Worm (Caenorhabditis elegans): ENCODE results near the gene vha-2.

The vha-2 gene

ce11 chrIII:9825073-9825828 lies 43.3 kb downstream of the vha-2 start, which contains the start of gene ZK632.9 (continued):
- peak; percentile 63 for TF ChIP-seq nhr-28 (tag; optimal IDR thresholded peaks at IDR 0.05)
- no peak for TF ChIP-seq ama-1 (optimal IDR thresholded peaks at IDR 0.05)
- no peak for TF ChIP-seq ctbp-1 (GFP tag; IDR thresholded peaks at IDR 0.05)
- no peak for TF ChIP-seq lsy-2 (tag; optimal IDR thresholded peaks at IDR 0.05)
- peak; percentile 54 for TF ChIP-seq egl-43 (GFP tag; IDR thresholded peaks at IDR 0.05)
- no peak for TF ChIP-seq mxl-2 (GFP tag; conservative IDR thresholded peaks at IDR 0.05)
- 0 out of 2 replicates have a peak, but pooled peaks have one; percentile 34 for TF ChIP-seq snpc-1.2 (GFP tag; IDR thresholded peaks at IDR 0.05)
- peak; percentile 26 for TF ChIP-seq ceh-28 (tag; optimal IDR thresholded peaks at IDR 0.05)
- TF ChIP-seq D1046.2 (GFP tag; IDR thresholded peaks at IDR 0.05): no peak
- TF ChIP-seq nhr-237 (tag; optimal IDR thresholded peaks at IDR 0.05): no peak
- TF ChIP-seq mxl-3 (GFP tag; optimal IDR thresholded peaks at IDR 0.05): no peak
- peak; percentile 48 for TF ChIP-seq dmd-6 (GFP tag; IDR thresholded peaks at IDR 0.05)
- no peak for TF ChIP-seq aha-1 (tag)
- no peak for TF ChIP-seq lin-38 (GFP tag; IDR thresholded peaks at IDR 0.05)
- no peak for TF ChIP-seq F10B5.3 (tag; optimal IDR thresholded peaks at IDR 0.05)
- 0 out of 2 replicates have a peak, but pooled peaks have one; percentile 32 for TF ChIP-seq pha-4 (GFP tag; IDR thresholded peaks at IDR 0.05)
- TF ChIP-seq pha-4 (tag; optimal IDR thresholded peaks at IDR 0.05): no peak
- TF ChIP-seq ceh-62 (tag; optimal IDR thresholded peaks at IDR 0.05): no peak

ce11 chrIII:9826005-9826404 lies 44.0 kb downstream of the vha-2 start:
- TF ChIP-seq Y75B8A.6 (GFP tag; IDR thresholded peaks at IDR 0.05): 0 out of 2 replicates have a peak, but pooled peaks have one; percentile 49
- no peak for TF ChIP-seq zip-11 (GFP tag; IDR thresholded peaks at IDR 0.05)
- TF ChIP-seq zip-2 (tag; optimal IDR thresholded peaks at IDR 0.05): no peak
- no peak for TF ChIP-seq ztf-7 (tag; optimal IDR thresholded peaks at IDR 0.05)
- TF ChIP-seq lin-38 (GFP tag; IDR thresholded peaks at IDR 0.05): peak; percentile 62
- peak; percentile 38 for TF ChIP-seq duxl-1 (tag; optimal IDR thresholded peaks at IDR 0.05; ENCODE audit: poor library complexity)
- no peak for TF ChIP-seq vab-7 (GFP tag; IDR thresholded peaks at IDR 0.05)
- TF ChIP-seq nhr-10 (tag; optimal IDR thresholded peaks at IDR 0.05): no peak
- TF ChIP-seq egl-27 (tag; optimal IDR thresholded peaks at IDR 0.05): no peak
- TF ChIP-seq nhr-76 (tag; optimal IDR thresholded peaks at IDR 0.05): no peak
- peak; percentile 5 for TF ChIP-seq dpl-1 (GFP tag; optimal IDR thresholded peaks at IDR 0.05)
- peak; percentile 21; the same call in 1 of the 2 replicates for TF ChIP-seq dmd-6 (GFP tag; IDR thresholded peaks at IDR 0.05)
- TF ChIP-seq skn-1 (tag; optimal IDR thresholded peaks at IDR 0.05): no peak
- peak; percentile 21 for TF ChIP-seq mxl-3 (GFP tag; optimal IDR thresholded peaks at IDR 0.05)
- peak; percentile 56; the same call in 1 of the 2 replicates for TF ChIP-seq ceh-20 (GFP tag; IDR thresholded peaks at IDR 0.05)
- no peak for TF ChIP-seq F37D6.2 (tag; optimal IDR thresholded peaks at IDR 0.05)
- TF ChIP-seq hmg-1.1 (GFP tag; IDR thresholded peaks at IDR 0.05): 0 out of 2 replicates have a peak, but pooled peaks have one; percentile 11
- TF ChIP-seq hlh-11 (tag; optimal IDR thresholded peaks at IDR 0.05): peak; percentile 73
- peak; percentile 55 for TF ChIP-seq nhr-77 (tag; optimal IDR thresholded peaks at IDR 0.05)
- peak in 1 of 2 experiments; percentile 82 for TF ChIP-seq lsy-2 (tag; optimal IDR thresholded peaks at IDR 0.05)
- TF ChIP-seq nhr-48 (tag; optimal IDR thresholded peaks at IDR 0.05): no peak
- TF ChIP-seq lin-13 (GFP tag; optimal IDR thresholded peaks at IDR 0.05): peak; percentile 5
- TF ChIP-seq mdt-29 (GFP tag; IDR thresholded peaks at IDR 0.05): 0 out of 2 replicates have a peak, but pooled peaks have one; percentile 45
- no peak for TF ChIP-seq snpc-1.2 (GFP tag; IDR thresholded peaks at IDR 0.05)
- peak; percentile 56 for TF ChIP-seq mes-2 (tag; optimal IDR thresholded peaks at IDR 0.05; ENCODE audit: poor library complexity, severe bottlenecking)
- peak; percentile 24 for TF ChIP-seq T20F7.1 (GFP tag; optimal IDR thresholded peaks at IDR 0.05)
- peak; percentile 62; the same call in 1 of the 2 replicates for TF ChIP-seq pha-4 (GFP tag; IDR thresholded peaks at IDR 0.05)
- no peak for TF ChIP-seq pha-4 (tag; optimal IDR thresholded peaks at IDR 0.05)
- peak; percentile 2 for TF ChIP-seq nhr-102 (tag; optimal IDR thresholded peaks at IDR 0.05)
- TF ChIP-seq rbr-2 (tag; optimal IDR thresholded peaks at IDR 0.05): peak; percentile 29
- no peak for TF ChIP-seq unc-130 (GFP tag; optimal IDR thresholded peaks at IDR 0.05)
- TF ChIP-seq nhr-6 (tag; optimal IDR thresholded peaks at IDR 0.05): peak; percentile 53
- peak; percentile 66 for TF ChIP-seq ama-1 (optimal IDR thresholded peaks at IDR 0.05)
- TF ChIP-seq zfp-3 (GFP tag; conservative IDR thresholded peaks at IDR 0.05): 0 out of 2 replicates have a peak, but pooled peaks have one; percentile 63
- peak; percentile 27 for TF ChIP-seq nhr-11 (tag; optimal IDR thresholded peaks at IDR 0.05)
- peak; percentile 7; the same call in 1 of the 2 replicates for TF ChIP-seq T26A8.4 (GFP tag; IDR thresholded peaks at IDR 0.05)
- peak in 1 of 2 experiments; percentile 71 for TF ChIP-seq mdl-1 (tag; optimal IDR thresholded peaks at IDR 0.05)
- no peak for TF ChIP-seq zfp-2 (tag; optimal IDR thresholded peaks at IDR 0.05)

Measured in whole organism, L4 larva.